Worm (Caenorhabditis elegans): ENCODE results near the gene T13F3.8.

Gene T13F3.8

DNA sequence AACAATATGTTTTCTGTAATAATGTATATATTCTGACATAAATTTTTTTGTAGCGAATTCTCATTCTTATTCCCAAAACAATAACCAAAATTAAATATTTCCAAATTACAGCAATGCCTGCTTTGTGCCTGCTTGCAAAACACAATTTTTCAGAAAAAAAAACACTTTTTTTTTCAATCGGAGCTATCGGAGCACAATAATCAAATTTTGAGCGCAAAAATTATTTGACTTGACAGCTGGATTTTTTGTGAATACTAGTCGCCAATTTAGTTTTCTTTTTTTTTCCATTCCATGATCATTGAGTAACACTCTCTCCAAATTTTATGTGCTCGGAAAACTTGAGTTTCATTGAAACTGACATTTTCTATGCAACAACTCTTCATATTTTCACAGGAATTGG, 47.6 kb downstream of the T13F3.8 start, which contains the start of gene srh-180:
srh-180 (plus strand) TSS at position 301 of the 400 bp plus-strand sequence.
- no peak for TF ChIP-seq mbf-1 (tag; optimal IDR thresholded peaks at IDR 0.05)
- TF ChIP-seq gmeb-1 (tag; optimal IDR thresholded peaks at IDR 0.05), result no peak
- no peak for TF ChIP-seq aly-2 (tag; optimal IDR thresholded peaks at IDR 0.05)
- no peak for TF ChIP-seq ZK546.5 (tag; optimal IDR thresholded peaks at IDR 0.05)
- no peak for TF ChIP-seq mdl-1 (tag; optimal IDR thresholded peaks at IDR 0.05)
- no peak for TF ChIP-seq blmp-1 (tag; optimal IDR thresholded peaks at IDR 0.05; ENCODE audit: insufficient read depth)
- no peak for TF ChIP-seq snpc-4 (tag; optimal IDR thresholded peaks at IDR 0.05)
- no peak for TF ChIP-seq elt-1 (tag; optimal IDR thresholded peaks at IDR 0.05)
- no peak for TF ChIP-seq ama-1 (optimal IDR thresholded peaks at IDR 0.05)
- TF ChIP-seq ceh-82 (tag; optimal IDR thresholded peaks at IDR 0.05), result no peak
- no peak for TF ChIP-seq F13H6.1 (tag; optimal IDR thresholded peaks at IDR 0.05)

DNA sequence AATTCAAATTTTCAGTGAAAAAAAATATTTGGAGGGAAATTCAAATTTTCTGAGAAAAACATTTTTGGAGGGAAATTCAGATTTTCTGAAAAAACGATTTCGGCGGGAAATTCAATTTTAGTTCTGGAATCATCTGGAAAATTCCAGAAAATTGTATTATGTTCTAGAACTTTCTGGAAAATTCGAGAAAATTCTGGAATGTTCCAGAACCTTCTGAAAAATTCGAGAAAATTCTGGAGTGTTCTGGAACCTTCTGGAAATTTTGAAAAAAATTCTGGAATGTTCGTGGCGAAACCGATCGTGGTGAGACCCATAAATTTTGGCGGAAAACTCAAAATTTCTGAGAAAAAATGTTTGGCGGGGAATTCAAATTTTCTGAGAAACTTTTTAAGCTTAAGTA, 52.6 kb downstream of the T13F3.8 start:
- TF ChIP-seq fos-1 (tag; optimal IDR thresholded peaks at IDR 0.05), result no peak
- no peak for TF ChIP-seq nhr-10 (tag; optimal IDR thresholded peaks at IDR 0.05)
- TF ChIP-seq ztf-4 (tag; optimal IDR thresholded peaks at IDR 0.05), result no peak
- TF ChIP-seq egl-27 (tag; optimal IDR thresholded peaks at IDR 0.05), result no peak
- TF ChIP-seq blmp-1 (tag; optimal IDR thresholded peaks at IDR 0.05; ENCODE audit: insufficient read depth), result no peak
- no peak for TF ChIP-seq nhr-12 (tag; optimal IDR thresholded peaks at IDR 0.05)
- TF ChIP-seq gmeb-1 (tag; optimal IDR thresholded peaks at IDR 0.05), result no peak
- no peak for TF ChIP-seq sma-9 (GFP tag; optimal IDR thresholded peaks at IDR 0.05)
- TF ChIP-seq sma-9 (tag; optimal IDR thresholded peaks at IDR 0.05), result no peak
- no peak for TF ChIP-seq F13H6.1 (tag; optimal IDR thresholded peaks at IDR 0.05)
- TF ChIP-seq crh-2 (tag; optimal IDR thresholded peaks at IDR 0.05), result no peak
- no peak for TF ChIP-seq nhr-11 (tag; optimal IDR thresholded peaks at IDR 0.05)
